Worm (Caenorhabditis elegans) whole organism, L4 larva: ENCODE measurements around the gene mom-2.

Experiments used
- F44E2.7 ChIP-seq: fragments of 200-800 bp; sonication (Bioruptor generic); IDR thresholded peaks from 2 replicates; pipeline ENCODE4 v2.1.2; 2022; ENCODE audit warnings: missing genetic modification characterization, missing compliant biosample characterization
- R02D3.7 ChIP-seq: fragments of 150-350 bp; sonication (generic microtip); optimal IDR thresholded peaks from 3 replicates; lab custom pipeline; 2014; ENCODE audit warnings: missing biosample characterization, missing genetic modification characterization
- T20F7.1 ChIP-seq: fragments of 200-800 bp; sonication (Bioruptor generic); optimal IDR thresholded peaks from 2 replicates; lab custom pipeline; 2018; ENCODE audit warnings: mild to moderate bottlenecking, missing genetic modification characterization, missing compliant biosample characterization
- Y75B8A.6 ChIP-seq: fragments of 200-800 bp; sonication (Bioruptor generic); IDR thresholded peaks from 2 replicates; pipeline ENCODE4 v1.3.6; 2022; ENCODE audit warnings: missing genetic modification reagents, missing genetic modification characterization, missing compliant biosample characterization
- ZK546.5 ChIP-seq, 2 experiments: sonication (generic microtip); optimal IDR thresholded peaks; 2 replicates each; lab custom pipeline; 2017; ENCODE audit warnings: missing biosample characterization in 2 of 2, missing genetic modification characterization in 2 of 2
- aha-1 ChIP-seq: fragments of 150-350 bp; peaks from one replicate; lab custom pipeline; 2014; ENCODE audit warnings: missing biosample characterization, missing genetic modification characterization
- ceh-32 ChIP-seq: sonication (generic microtip); optimal IDR thresholded peaks from 2 replicates; lab custom pipeline; 2016; ENCODE audit warnings: mild to moderate bottlenecking, missing genetic modification characterization, missing compliant biosample characterization; ENCODE audit not compliant: poor library complexity
- ceh-82 ChIP-seq: sonication (generic microtip); optimal IDR thresholded peaks from 2 replicates; lab custom pipeline; 2017; ENCODE audit warnings: missing biosample characterization, missing genetic modification characterization
- cey-2 ChIP-seq: sonication (generic microtip); optimal IDR thresholded peaks from 3 replicates; lab custom pipeline; 2017; ENCODE audit warnings: missing genetic modification characterization, mild to moderate bottlenecking, missing compliant biosample characterization, antibody characterized with exemption, borderline replicate concordance; ENCODE audit not compliant: insufficient read depth
- daf-16 ChIP-seq, 3 experiments: sonication (generic microtip); optimal IDR thresholded peaks; 2 replicates each; lab custom pipeline; 2016 to 2017; ENCODE audit warnings: missing genetic modification characterization in 3 of 3, missing genetic modification reagents in 3 of 3, mild to moderate bottlenecking in 2 of 3, missing compliant biosample characterization in 2 of 3, missing biosample characterization in 1 of 3, moderate library complexity in 1 of 3
- dmd-6 ChIP-seq: fragments of 200-800 bp; sonication (Bioruptor generic); IDR thresholded peaks from 2 replicates; pipeline ENCODE4 v1.3.6; 2022; ENCODE audit warnings: missing genetic modification reagents, missing genetic modification characterization, missing compliant biosample characterization
- dmd-8 ChIP-seq: fragments of 200-800 bp; sonication (Bioruptor generic); IDR thresholded peaks from 2 replicates; pipeline ENCODE4 v1.3.6; 2022; ENCODE audit warnings: missing genetic modification characterization, missing compliant biosample characterization
- dve-1 ChIP-seq: sonication (generic microtip); optimal IDR thresholded peaks from 2 replicates; lab custom pipeline; 2017; ENCODE audit warnings: antibody characterized with exemption, mild to moderate bottlenecking, missing genetic modification characterization, missing compliant biosample characterization; ENCODE audit not compliant: insufficient read depth
- hif-1 ChIP-seq, 2 experiments: sonication (generic microtip); optimal IDR thresholded peaks; 2 replicates each; lab custom pipeline; 2016 to 2017; ENCODE audit warnings: missing compliant biosample characterization in 2 of 2, missing genetic modification characterization in 2 of 2, missing genetic modification reagents in 2 of 2, missing genotype in 2 of 2, mild to moderate bottlenecking in 1 of 2
- hlh-11 ChIP-seq: fragments of 200-800 bp; sonication (Bioruptor generic); optimal IDR thresholded peaks from 2 replicates; lab custom pipeline; 2018; ENCODE audit warnings: mild to moderate bottlenecking, missing genetic modification characterization, missing compliant biosample characterization
- hlh-30 ChIP-seq: sonication (generic microtip); optimal IDR thresholded peaks from 2 replicates; lab custom pipeline; 2017; ENCODE audit warnings: antibody characterized with exemption, mild to moderate bottlenecking, missing genetic modification characterization, missing compliant biosample characterization; ENCODE audit not compliant: insufficient read depth
- hmg-1.1 ChIP-seq: fragments of 200-800 bp; sonication (Bioruptor generic); IDR thresholded peaks from 2 replicates; pipeline ENCODE4 v1.3.6; 2022; ENCODE audit warnings: missing genetic modification reagents, missing genetic modification characterization, missing compliant biosample characterization
- lin-1 ChIP-seq: fragments of 200-800 bp; sonication (Bioruptor generic); IDR thresholded peaks from 2 replicates; pipeline ENCODE4 v1.3.6; 2022; ENCODE audit warnings: missing genetic modification reagents, missing genetic modification characterization, missing compliant biosample characterization
- lin-15B ChIP-seq: fragments of 150-350 bp; sonication (generic microtip); optimal IDR thresholded peaks from 3 replicates; lab custom pipeline; 2014; ENCODE audit warnings: missing biosample characterization, missing genetic modification characterization
- lir-3 ChIP-seq: sonication (generic microtip); optimal IDR thresholded peaks from 2 replicates; lab custom pipeline; 2016; ENCODE audit warnings: mild to moderate bottlenecking, missing genetic modification characterization, missing compliant biosample characterization
- madf-9 ChIP-seq: fragments of 200-800 bp; sonication (Bioruptor generic); conservative IDR thresholded peaks from 2 replicates; pipeline ENCODE4 v1.3.6; 2022; ENCODE audit warnings: missing genetic modification reagents, missing genetic modification characterization, missing compliant biosample characterization
- mdl-1 ChIP-seq, 2 experiments: fragments of 150-350 bp in 1 of 2; sonication (generic microtip) in 1 of 2; optimal IDR thresholded peaks; 2 replicates each; lab custom pipeline; 2014 to 2017; ENCODE audit warnings: missing biosample characterization in 2 of 2, missing genetic modification characterization in 2 of 2
- mes-2 ChIP-seq: sonication (generic microtip); optimal IDR thresholded peaks from 2 replicates; lab custom pipeline; 2016; ENCODE audit warnings: missing genotype, mild to moderate bottlenecking, missing genetic modification characterization, missing compliant biosample characterization; ENCODE audit not compliant: poor library complexity, severe bottlenecking
- mxl-3 ChIP-seq: fragments of 200-800 bp; sonication (Bioruptor generic); optimal IDR thresholded peaks from 2 replicates; lab custom pipeline; 2018; ENCODE audit warnings: mild to moderate bottlenecking, missing genetic modification characterization, missing compliant biosample characterization
- nhr-10 ChIP-seq: fragments of 150-350 bp; optimal IDR thresholded peaks from 2 replicates; lab custom pipeline; 2014; ENCODE audit warnings: missing biosample characterization, missing genetic modification characterization
- nhr-11 ChIP-seq: fragments of 150-350 bp; optimal IDR thresholded peaks from 2 replicates; lab custom pipeline; 2014; ENCODE audit warnings: missing biosample characterization, missing genetic modification characterization
- nhr-25 ChIP-seq: sonication (generic microtip); optimal IDR thresholded peaks from 2 replicates; lab custom pipeline; 2017; ENCODE audit warnings: missing genetic modification characterization, mild to moderate bottlenecking, missing compliant biosample characterization, antibody characterized with exemption, moderate library complexity, borderline replicate concordance; ENCODE audit not compliant: insufficient read depth
- nhr-28 ChIP-seq: fragments of 150-350 bp; optimal IDR thresholded peaks from 2 replicates; lab custom pipeline; 2014; ENCODE audit warnings: missing biosample characterization, missing genetic modification characterization
- nhr-77 ChIP-seq: fragments of 150-350 bp; optimal IDR thresholded peaks from 2 replicates; lab custom pipeline; 2014; ENCODE audit warnings: missing biosample characterization, missing genetic modification characterization
- pqm-1 ChIP-seq: sonication (generic microtip); optimal IDR thresholded peaks from 2 replicates; lab custom pipeline; 2017; ENCODE audit warnings: missing biosample characterization, missing genetic modification characterization
- rbr-2 ChIP-seq: sonication (generic microtip); optimal IDR thresholded peaks from 2 replicates; lab custom pipeline; 2016; ENCODE audit warnings: missing genotype, missing genetic modification characterization, missing compliant biosample characterization
- tra-1 ChIP-seq: fragments of 200-800 bp; sonication (Bioruptor generic); IDR thresholded peaks from 2 replicates; pipeline ENCODE4 v1.3.6; 2022; ENCODE audit warnings: missing genetic modification reagents, missing genetic modification characterization, missing compliant biosample characterization
- unc-130 ChIP-seq: sonication (generic microtip); optimal IDR thresholded peaks from 2 replicates; lab custom pipeline; 2016; ENCODE audit warnings: missing genetic modification reagents, missing genetic modification characterization, missing compliant biosample characterization
- zfp-3 ChIP-seq: fragments of 200-800 bp; sonication (Bioruptor generic); conservative IDR thresholded peaks from 2 replicates; pipeline ENCODE4 v1.3.6; 2022; ENCODE audit warnings: missing genetic modification reagents, missing genetic modification characterization, missing compliant biosample characterization
- zip-11 ChIP-seq: fragments of 200-800 bp; sonication (Bioruptor generic); IDR thresholded peaks from 2 replicates; pipeline ENCODE4 v1.3.6; 2022; ENCODE audit warnings: missing genetic modification characterization, missing compliant biosample characterization
- ztf-7 ChIP-seq: fragments of 150-350 bp; optimal IDR thresholded peaks from 2 replicates; lab custom pipeline; 2014; ENCODE audit warnings: missing biosample characterization, missing genetic modification characterization

Gene mom-2

ce11 chrV:8402392-8402791 is 46.6 kb downstream of the mom-2 start, which contains the start of gene F52E1.9 (continued):
- TF ChIP-seq nhr-25 = no peak
- TF ChIP-seq R02D3.7 = no peak
- no peak for TF ChIP-seq zip-11 (GFP tag; lab: Robert Waterston, UW)
- no peak for TF ChIP-seq cey-2
- TF ChIP-seq ZK546.5 (tag; optimal IDR thresholded peaks at IDR 0.05; lab: Kevin White, UChicago) = no peak
- no peak for TF ChIP-seq F44E2.7
- peak; percentile 26 for TF ChIP-seq T20F7.1
- TF ChIP-seq Y75B8A.6 = no peak
- peak; percentile 22 for TF ChIP-seq nhr-77 (tag; lab: Kevin White, UChicago)
- TF ChIP-seq nhr-11 (tag; lab: Kevin White, UChicago) = no peak
- no peak for TF ChIP-seq ceh-82
- no peak for TF ChIP-seq unc-130 (GFP tag; lab: Kevin White, UChicago)

ce11 chrV:8403152-8403551 is 47.4 kb downstream of the mom-2 start:
- TF ChIP-seq R02D3.7 (no peak), pqm-1 (peak; percentile 32), hlh-30 (tag; lab: Kevin White, UChicago) (peak; percentile 73), dmd-6 (GFP tag; lab: Robert Waterston, UW) (peak; percentile 60), ceh-32 (tag; lab: Kevin White, UChicago) (no peak), tra-1 (GFP tag; lab: Robert Waterston, UW) (0 out of 2 replicates have a peak, but pooled peaks have one; percentile 47), dmd-8 (GFP tag; lab: Robert Waterston, UW) (no peak), nhr-28 (tag; lab: Kevin White, UChicago) (peak; percentile 7), mxl-3 (GFP tag; lab: Kevin White, UChicago) (peak; percentile 41), rbr-2 (no peak), cey-2 (peak; percentile 8), hlh-11 (tag; lab: Kevin White, UChicago) (peak; percentile 80), zfp-3 (GFP tag; lab: Robert Waterston, UW) (no peak), nhr-10 (tag; lab: Kevin White, UChicago) (no peak), mdl-1 (tag; optimal IDR thresholded peaks at IDR 0.05; lab: Kevin White, UChicago) (peak in 1 of 2 experiments; percentile 64), dve-1 (tag; lab: Kevin White, UChicago) (peak; percentile 46), lin-1 (GFP tag; lab: Robert Waterston, UW) (0 out of 2 replicates have a peak, but pooled peaks have one; percentile 43), hif-1 (tag; optimal IDR thresholded peaks at IDR 0.05; lab: Kevin White, UChicago) (peak in 1 of 2 experiments; percentile 35), F44E2.7 (no peak), daf-16 (GFP tag; optimal IDR thresholded peaks at IDR 0.05; lab: Kevin White, UChicago) (no peak), daf-16 (tag; optimal IDR thresholded peaks at IDR 0.05; lab: Kevin White, UChicago) (peak; percentile 37), mes-2 (tag; lab: Kevin White, UChicago) (peak; percentile 33)
- TF ChIP-seq, all 104 proteins: peak for 14

ce11 chrV:8403916-8404315 is 48.1 kb downstream of the mom-2 start:
- TF ChIP-seq hlh-11 (tag; lab: Kevin White, UChicago) = peak; percentile 27
- peak; percentile 41 for TF ChIP-seq dve-1 (tag; lab: Kevin White, UChicago)
- no peak for TF ChIP-seq daf-16 (GFP tag; optimal IDR thresholded peaks at IDR 0.05; lab: Kevin White, UChicago)
- TF ChIP-seq daf-16 (tag; optimal IDR thresholded peaks at IDR 0.05; lab: Kevin White, UChicago) = peak; percentile 55
- peak; percentile 4 for TF ChIP-seq pqm-1
- TF ChIP-seq ztf-7 (tag; lab: Kevin White, UChicago) = no peak
- no peak for TF ChIP-seq lir-3
- no peak for TF ChIP-seq hif-1 (tag; optimal IDR thresholded peaks at IDR 0.05; lab: Kevin White, UChicago)

- TF ChIP-seq nhr-28 (tag; lab: Kevin White, UChicago) (peak; percentile 35), aha-1 (peak; percentile 12), madf-9 (GFP tag; lab: Robert Waterston, UW) (no peak), hmg-1.1 (GFP tag; lab: Robert Waterston, UW) (0 out of 2 replicates have a peak, but pooled peaks have one; percentile 12), Y75B8A.6 (no peak), hlh-11 (tag; lab: Kevin White, UChicago) (no peak), lin-15B (tag; lab: Kevin White, UChicago) (no peak)
Measured at ce11 chrV:8404339-8404738, 48.6 kb downstream of the mom-2 start.
